Worm (Caenorhabditis elegans) whole organism, young adult: ENCODE data around the gene clec-180.
A peak's percentile ranks its signal among the peaks of the same experiment; 100 is the strongest.

Experiments
- F10E7.11 ChIP-seq: sonication (generic microtip); optimal IDR thresholded peaks from 2 replicates; lab custom pipeline; 2017; ENCODE audit warnings: mild to moderate bottlenecking, missing genetic modification characterization, moderate library complexity, missing compliant biosample characterization
- F33H1.4 ChIP-seq: fragments of 200-800 bp; sonication (Bioruptor generic); IDR thresholded peaks from 2 replicates; pipeline ENCODE4 v1.3.6; 2022; ENCODE audit warnings: missing genetic modification reagents, missing genetic modification characterization, missing compliant biosample characterization
- F49E8.2 ChIP-seq: sonication (generic microtip); optimal IDR thresholded peaks from 3 replicates; lab custom pipeline; 2017; ENCODE audit warnings: missing genetic modification characterization, mild to moderate bottlenecking, missing compliant biosample characterization, antibody characterized with exemption, moderate library complexity; ENCODE audit not compliant: insufficient read depth
- F52B5.7 ChIP-seq: sonication (generic microtip); optimal IDR thresholded peaks from 2 replicates; lab custom pipeline; 2016; ENCODE audit warnings: mild to moderate bottlenecking, missing genetic modification characterization, missing compliant biosample characterization
- T07F8.4 ChIP-seq: sonication (generic microtip); optimal IDR thresholded peaks from 2 replicates; lab custom pipeline; 2016; ENCODE audit warnings: mild to moderate bottlenecking, missing genetic modification characterization, moderate library complexity, missing compliant biosample characterization
- Y53F4B.3 ChIP-seq: fragments of 200-800 bp; sonication (Bioruptor generic); IDR thresholded peaks from 2 replicates; pipeline ENCODE4 v1.3.6; 2022; ENCODE audit warnings: missing genetic modification reagents, missing genetic modification characterization, missing compliant biosample characterization
- Y53G8AR.9 ChIP-seq: fragments of 200-800 bp; sonication (Bioruptor generic); conservative IDR thresholded peaks from 2 replicates; pipeline ENCODE4 v1.3.6; 2022; ENCODE audit warnings: missing genetic modification reagents, missing genetic modification characterization, missing compliant biosample characterization
- Y67H2A.10 ChIP-seq: fragments of 200-800 bp; sonication (Bioruptor generic); conservative IDR thresholded peaks from 2 replicates; pipeline ENCODE4 v1.3.6; 2022; ENCODE audit warnings: missing genetic modification reagents, missing genetic modification characterization, missing compliant biosample characterization
- Y95B8A.8 ChIP-seq: fragments of 200-800 bp; sonication (Bioruptor generic); IDR thresholded peaks from 2 replicates; pipeline ENCODE4 v1.3.6; 2022; ENCODE audit warnings: missing genetic modification reagents, missing genetic modification characterization, missing compliant biosample characterization
- ama-1 ChIP-seq, 3 experiments: fragments of 150-350 bp in 1 of 3; sonication (generic microtip) in 2 of 3; optimal IDR thresholded peaks; 2 replicates each; lab custom pipeline; 2014 to 2018; ENCODE audit warnings: missing biosample characterization in 2 of 3, missing genetic modification characterization in 2 of 3, missing genetic modification reagents in 2 of 3
- athp-1 ChIP-seq: sonication (generic microtip); optimal IDR thresholded peaks from 2 replicates; lab custom pipeline; 2017; ENCODE audit warnings: mild to moderate bottlenecking, missing genetic modification characterization, missing compliant biosample characterization
- attf-6 ChIP-seq: fragments of 200-800 bp; sonication (Bioruptor generic); IDR thresholded peaks from 2 replicates; pipeline ENCODE4 v1.3.6; 2022; ENCODE audit warnings: missing genetic modification reagents, missing genetic modification characterization, missing compliant biosample characterization
- cebp-1 ChIP-seq, 2 experiments: fragments of 200-800 bp in 1 of 2; sonication (Bioruptor generic) in 1 of 2; sonication (generic microtip) in 1 of 2; IDR thresholded peaks in 1 of 2; optimal IDR thresholded peaks in 1 of 2; 2 replicates each; pipeline versions ENCODE4 v1.3.6 to Lab custom; 2017 to 2022; ENCODE audit warnings: missing compliant biosample characterization in 2 of 2, missing genetic modification characterization in 2 of 2, mild to moderate bottlenecking in 1 of 2, missing genetic modification reagents in 1 of 2, moderate library complexity in 1 of 2
- cebp-2 ChIP-seq: fragments of 200-800 bp; sonication (Bioruptor generic); IDR thresholded peaks from 2 replicates; pipeline ENCODE4 v1.3.6; 2022; ENCODE audit warnings: missing genetic modification characterization, missing compliant biosample characterization
- ceh-100 ChIP-seq: fragments of 200-800 bp; sonication (Bioruptor generic); IDR thresholded peaks from 2 replicates; pipeline ENCODE4 v1.3.6; 2022; ENCODE audit warnings: missing genetic modification reagents, missing genetic modification characterization, missing compliant biosample characterization
- ceh-79 ChIP-seq: sonication (generic microtip); optimal IDR thresholded peaks from 2 replicates; lab custom pipeline; 2017; ENCODE audit warnings: mild to moderate bottlenecking, missing genetic modification characterization, missing compliant biosample characterization
- chd-7 ChIP-seq: sonication (generic microtip); optimal IDR thresholded peaks from 2 replicates; lab custom pipeline; 2016; ENCODE audit warnings: mild to moderate bottlenecking, missing genetic modification characterization, moderate library complexity, missing compliant biosample characterization
- die-1 ChIP-seq: sonication (generic microtip); optimal IDR thresholded peaks from 2 replicates; lab custom pipeline; 2016; ENCODE audit warnings: missing genotype, mild to moderate bottlenecking, missing genetic modification characterization, missing compliant biosample characterization
- dox-1 ChIP-seq: fragments of 200-800 bp; sonication (Bioruptor generic); IDR thresholded peaks from 2 replicates; pipeline ENCODE4 v1.3.6; 2022; ENCODE audit warnings: missing genetic modification reagents, missing genetic modification characterization, missing compliant biosample characterization
- dpff-1 ChIP-seq: sonication (generic microtip); optimal IDR thresholded peaks from 2 replicates; lab custom pipeline; 2017; ENCODE audit warnings: mild to moderate bottlenecking, missing genetic modification characterization, missing compliant biosample characterization
- dpl-1 ChIP-seq: fragments of 150-350 bp; optimal IDR thresholded peaks from 2 replicates; lab custom pipeline; 2014; ENCODE audit warnings: missing biosample characterization, missing genetic modification reagents, missing genetic modification characterization
- efl-1 ChIP-seq: fragments of 150-350 bp; optimal IDR thresholded peaks from 2 replicates; lab custom pipeline; 2014; ENCODE audit warnings: missing biosample characterization, missing genetic modification reagents, missing genetic modification characterization
- egrh-3 ChIP-seq: fragments of 200-800 bp; sonication (Bioruptor generic); IDR thresholded peaks from 2 replicates; pipeline ENCODE4 v1.3.6; 2022; ENCODE audit warnings: missing genetic modification reagents, missing genetic modification characterization, missing compliant biosample characterization
- ekl-4 ChIP-seq: fragments of 200-800 bp; sonication (Bioruptor generic); IDR thresholded peaks from 2 replicates; pipeline ENCODE4 v1.3.6; 2022; ENCODE audit warnings: missing genetic modification reagents, missing genetic modification characterization, missing compliant biosample characterization
- ets-4 ChIP-seq: fragments of 200-800 bp; sonication (Bioruptor generic); optimal IDR thresholded peaks from 2 replicates; lab custom pipeline; 2018; ENCODE audit warnings: mild to moderate bottlenecking, missing genetic modification characterization, missing compliant biosample characterization
- him-1 ChIP-seq: sonication (generic microtip); optimal IDR thresholded peaks from 2 replicates; lab custom pipeline; 2016; ENCODE audit warnings: missing genotype, missing genetic modification reagents, missing genetic modification characterization, missing compliant biosample characterization
- hmg-1.2 ChIP-seq: fragments of 200-800 bp; sonication (Bioruptor generic); IDR thresholded peaks from 2 replicates; pipeline ENCODE4 v1.3.6; 2022; ENCODE audit warnings: missing genetic modification reagents, missing genetic modification characterization, missing compliant biosample characterization
- hmg-20 ChIP-seq: fragments of 200-800 bp; sonication (Bioruptor generic); IDR thresholded peaks from 2 replicates; pipeline ENCODE4 v1.3.6; 2022; ENCODE audit warnings: missing genetic modification reagents, missing genetic modification characterization, missing compliant biosample characterization
- hrde-1 ChIP-seq: sonication (generic microtip); optimal IDR thresholded peaks from 2 replicates; lab custom pipeline; 2016; ENCODE audit warnings: missing genetic modification characterization, mild to moderate bottlenecking, missing compliant biosample characterization, moderate library complexity, missing genotype, missing genetic modification reagents, borderline replicate concordance
- let-607 ChIP-seq, 2 experiments: fragments of 200-800 bp in 1 of 2; sonication (Bioruptor generic) in 1 of 2; sonication (generic microtip) in 1 of 2; optimal IDR thresholded peaks; 2 replicates each; lab custom pipeline; 2016 to 2018; ENCODE audit warnings: mild to moderate bottlenecking in 2 of 2, missing compliant biosample characterization in 2 of 2, missing genetic modification characterization in 2 of 2, moderate library complexity in 2 of 2, missing genotype in 1 of 2
- lin-26 ChIP-seq: fragments of 200-800 bp; sonication (Bioruptor generic); IDR thresholded peaks from 2 replicates; pipeline ENCODE4 v1.3.6; 2022; ENCODE audit warnings: missing genetic modification reagents, missing genetic modification characterization, missing compliant biosample characterization
- lsl-1 ChIP-seq: fragments of 200-800 bp; sonication (Bioruptor generic); optimal IDR thresholded peaks from 2 replicates; lab custom pipeline; 2018; ENCODE audit warnings: mild to moderate bottlenecking, missing genetic modification characterization, moderate library complexity, missing compliant biosample characterization
- mcd-1 ChIP-seq: fragments of 200-800 bp; sonication (Bioruptor generic); IDR thresholded peaks from 2 replicates; pipeline ENCODE4 v1.3.6; 2022; ENCODE audit warnings: missing genetic modification reagents, missing genetic modification characterization, missing compliant biosample characterization
- mxl-1 ChIP-seq: sonication (generic microtip); optimal IDR thresholded peaks from 2 replicates; lab custom pipeline; 2016; ENCODE audit warnings: missing genetic modification characterization, missing compliant biosample characterization
- nhr-120 ChIP-seq: fragments of 200-800 bp; sonication (Bioruptor generic); IDR thresholded peaks from 2 replicates; pipeline ENCODE4 v1.3.6; 2022; ENCODE audit warnings: missing genetic modification characterization, missing compliant biosample characterization
- nhr-27 ChIP-seq: fragments of 200-800 bp; sonication (Bioruptor generic); optimal IDR thresholded peaks from 2 replicates; lab custom pipeline; 2018; ENCODE audit warnings: mild to moderate bottlenecking, missing genetic modification characterization, moderate library complexity, missing compliant biosample characterization
- sdz-38 ChIP-seq: sonication (generic microtip); optimal IDR thresholded peaks from 2 replicates; lab custom pipeline; 2016; ENCODE audit warnings: missing genotype, missing genetic modification characterization, missing compliant biosample characterization
- snpc-1.3 ChIP-seq: sonication (generic microtip); optimal IDR thresholded peaks from 2 replicates; lab custom pipeline; 2017; ENCODE audit warnings: missing genetic modification characterization, mild to moderate bottlenecking, missing compliant biosample characterization, antibody characterized with exemption, moderate library complexity, missing genotype, missing genetic modification reagents; ENCODE audit not compliant: insufficient read depth
- snpc-3.4 ChIP-seq: sonication (generic microtip); optimal IDR thresholded peaks from 2 replicates; lab custom pipeline; 2017; ENCODE audit warnings: missing genetic modification characterization, mild to moderate bottlenecking, missing compliant biosample characterization, antibody characterized with exemption, moderate library complexity, missing genotype, missing genetic modification reagents
- sptf-2 ChIP-seq: fragments of 200-800 bp; sonication (Bioruptor generic); optimal IDR thresholded peaks from 2 replicates; lab custom pipeline; 2018; ENCODE audit warnings: mild to moderate bottlenecking, missing genetic modification characterization, missing compliant biosample characterization
- ztf-6 ChIP-seq: fragments of 200-800 bp; sonication (Bioruptor generic); IDR thresholded peaks from 2 replicates; pipeline ENCODE4 v1.3.6; 2022; ENCODE audit warnings: missing genetic modification reagents, missing genetic modification characterization, missing compliant biosample characterization

The clec-180 gene

ce11 chrIV:7532360-7532759, 36.3 kb upstream of the clec-180 start, which contains the start of gene R05G6.1:
Gene R05G6.1 (plus strand): TSS chrIV:7532660.
- TF ChIP-seq snpc-3.4 (tag; lab: Kevin White, UChicago) (no peak), hmg-20 (GFP tag; lab: Robert Waterston, UW) (no peak), Y67H2A.10 (GFP tag; lab: Robert Waterston, UW) (no peak), dpff-1 (tag; lab: Kevin White, UChicago) (no peak), let-607 (tag; optimal IDR thresholded peaks at IDR 0.05; lab: Kevin White, UChicago) (no peak), T07F8.4 (no peak), F52B5.7 (no peak), F10E7.11 (tag; lab: Kevin White, UChicago) (no peak)

ce11 chrIV:7542485-7543001, 26.1 kb upstream of the clec-180 start, which contains the start of gene R05G6.10:
Gene R05G6.10 (minus strand): TSS chrIV:7542535.
- TF ChIP-seq die-1 (tag; lab: Kevin White, UChicago) (no peak), ekl-4 (GFP tag; lab: Robert Waterston, UW) (no peak), lin-26 (no peak), Y95B8A.8 (GFP tag; lab: Robert Waterston, UW) (no peak), nhr-27 (tag; lab: Kevin White, UChicago) (no peak), Y53F4B.3 (no peak), hmg-1.2 (GFP tag; lab: Robert Waterston, UW) (no peak), lsl-1 (GFP tag; lab: Kevin White, UChicago) (no peak), F33H1.4 (no peak), F52B5.7 (no peak), attf-6 (GFP tag; lab: Robert Waterston, UW) (no peak), cebp-2 (GFP tag; lab: Robert Waterston, UW) (no peak), ceh-79 (no peak), ztf-6 (GFP tag; lab: Robert Waterston, UW) (no peak), cebp-1 (GFP tag; IDR thresholded peaks at IDR 0.05; lab: Robert Waterston, UW) (no peak), cebp-1 (tag; optimal IDR thresholded peaks at IDR 0.05; lab: Kevin White, UChicago) (no peak), chd-7 (tag; lab: Kevin White, UChicago) (no peak), dpl-1 (GFP tag; lab: Kevin White, UChicago) (no peak), ama-1 (optimal IDR thresholded peaks at IDR 0.05; lab: Kevin White, UChicago) (no peak), ama-1 (GFP tag; optimal IDR thresholded peaks at IDR 0.05; lab: Kevin White, UChicago) (no peak), dox-1 (no peak)

ce11 chrIV:7543662-7544061, 25.0 kb upstream of the clec-180 start:
- TF ChIP-seq hrde-1 (peak; percentile 37), ama-1 (optimal IDR thresholded peaks at IDR 0.05; lab: Kevin White, UChicago) (no peak), ama-1 (GFP tag; optimal IDR thresholded peaks at IDR 0.05; lab: Kevin White, UChicago) (peak in 1 of 2 experiments; percentile 11), him-1 (tag; lab: Kevin White, UChicago) (peak; percentile 70), sptf-2 (GFP tag; lab: Kevin White, UChicago) (no peak)

DNA sequence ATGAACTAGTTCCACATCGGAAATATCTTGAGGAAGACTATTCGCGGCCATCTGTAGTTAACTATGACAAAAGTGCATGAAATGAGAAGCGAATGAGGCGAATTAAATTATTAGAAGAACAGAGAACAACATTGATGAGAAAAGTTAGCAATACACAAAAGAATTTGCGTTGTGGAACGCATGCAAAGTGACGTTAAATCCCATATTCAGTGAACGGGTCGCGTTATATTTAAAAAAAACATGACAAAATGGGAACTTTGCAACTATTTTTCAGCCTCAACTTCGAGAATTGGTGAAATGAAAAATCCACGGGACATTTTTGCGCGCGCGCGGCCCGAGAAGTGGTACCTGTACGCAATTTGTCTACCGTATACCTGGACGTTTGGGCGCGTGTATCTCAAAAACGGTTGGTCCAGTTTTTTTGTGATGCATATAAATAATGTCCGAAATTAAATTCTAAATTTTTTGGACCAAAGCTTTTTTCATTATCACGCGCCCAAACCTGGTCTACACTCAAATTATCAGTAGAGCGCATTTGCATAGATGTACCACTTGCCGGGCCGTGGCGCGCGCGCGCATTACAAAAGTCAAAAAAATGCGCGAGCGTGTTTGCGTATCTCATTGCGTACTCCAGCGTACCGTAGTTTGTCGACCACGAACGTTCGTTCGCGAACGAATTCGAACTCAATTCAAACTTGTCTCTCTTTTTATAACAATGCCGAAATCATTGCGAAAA, 20.7 kb upstream of the clec-180 start, which contains the start of the genes cdd-2 and oef-1:
cdd-2 (minus strand) TSS at position 51 of the 736 bp plus-strand sequence.
oef-1 (plus strand) TSS at position 575 of the 736 bp plus-strand sequence.
- TF ChIP-seq mcd-1, result peak; percentile 94
- TF ChIP-seq chd-7 (tag; lab: Kevin White, UChicago), result no peak
- peak; percentile 76 for TF ChIP-seq athp-1 (tag; lab: Kevin White, UChicago)
- TF ChIP-seq snpc-1.3 (tag; lab: Kevin White, UChicago), result no peak
- no peak for TF ChIP-seq sdz-38 (tag; lab: Kevin White, UChicago)
- TF ChIP-seq ets-4 (GFP tag; lab: Kevin White, UChicago), result no peak
- peak; percentile 91 for TF ChIP-seq ekl-4 (GFP tag; lab: Robert Waterston, UW)
- TF ChIP-seq efl-1, result peak; percentile 92
- no peak for TF ChIP-seq hmg-20 (GFP tag; lab: Robert Waterston, UW)
- peak; percentile 77; the same call in 1 of the 2 replicates for TF ChIP-seq Y53G8AR.9 (GFP tag; lab: Robert Waterston, UW)
- TF ChIP-seq egrh-3 (GFP tag; lab: Robert Waterston, UW), result 0 out of 2 replicates have a peak, but pooled peaks have one; percentile 25
- no peak for TF ChIP-seq nhr-120 (GFP tag; lab: Robert Waterston, UW)
- no peak for TF ChIP-seq mxl-1
- peak; percentile 78 for TF ChIP-seq ceh-100 (GFP tag; lab: Robert Waterston, UW)
- peak; percentile 92 for TF ChIP-seq F49E8.2 (tag; lab: Kevin White, UChicago)
